Fruit fly (Drosophila melanogaster) whole organism, embryonic: ENCODE data around the gene Cda5.

Experiments
- CG10274 ChIP-seq: fragments of 200-800 bp; sonication (Bioruptor generic); optimal IDR thresholded peaks from 3 replicates; lab custom pipeline; 2017; ENCODE audit warnings: missing biosample characterization, mild to moderate bottlenecking, missing genetic modification characterization
- CG8944 ChIP-seq: fragments of 200-800 bp; sonication (Bioruptor generic); optimal IDR thresholded peaks from 3 replicates; lab custom pipeline; 2016; ENCODE audit warnings: missing biosample characterization, missing genetic modification characterization
- HLHmδ ChIP-seq: fragments of 200-800 bp; sonication (Bioruptor generic); optimal IDR thresholded peaks from 2 replicates; lab custom pipeline; 2018; ENCODE audit warnings: missing biosample characterization, mild to moderate bottlenecking, missing genetic modification characterization, moderate library complexity
- Lpt ChIP-seq: fragments of >200 bp; optimal IDR thresholded peaks from 2 replicates; lab custom pipeline; 2018; ENCODE audit warnings: missing biosample characterization, missing genetic modification characterization

- no peak for TF ChIP-seq HLHmδ (GFP tag; lab: Kevin White, UChicago)
- TF ChIP-seq Lpt (GFP tag; lab: Kevin White, UChicago) = no peak
- TF ChIP-seq CG10274 (GFP tag; lab: Kevin White, UChicago) = no peak
- no peak for TF ChIP-seq CG8944 (GFP tag; lab: Kevin White, UChicago)
Measured at dm6 chr2L:76048-76447, 10.8 kb upstream of the Cda5 start, which contains the start of gene CG11374.
